Fruit fly (Drosophila melanogaster): Measurements from ENCODE around the gene LpR2.

LpR2 gene

DNA sequence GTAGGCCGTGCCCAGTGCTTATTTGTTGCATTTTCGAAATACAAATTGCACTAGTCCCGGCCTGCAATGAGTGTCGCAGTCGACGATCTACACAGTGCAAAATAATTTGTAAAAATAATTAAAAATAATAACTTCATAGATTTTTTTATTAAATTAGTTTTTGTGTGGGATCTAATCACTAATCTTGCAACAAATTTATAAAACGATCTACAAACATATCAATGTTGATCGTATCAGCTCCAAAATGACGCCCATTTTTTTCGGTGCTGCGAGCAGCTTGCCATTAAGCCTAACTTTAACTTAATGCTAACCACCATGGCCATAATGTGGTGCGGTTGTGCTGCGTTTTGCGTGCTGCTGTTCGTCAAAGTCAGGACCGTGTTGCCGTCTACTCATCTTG is 88.9 kb downstream of the LpR2 start:
- no peak for TF ChIP-seq Hnf4 (GFP tag; optimal IDR thresholded peaks at IDR 0.05)
- TF ChIP-seq pan (optimal IDR thresholded peaks at IDR 0.05), result no peak
- no peak for TF ChIP-seq N (GFP tag; optimal IDR thresholded peaks at IDR 0.05)
- peak; percentile 65 for TF ChIP-seq Sp1 (GFP tag; optimal IDR thresholded peaks at IDR 0.05)
- no peak for TF ChIP-seq Vsx2 (GFP tag; optimal IDR thresholded peaks at IDR 0.05; ENCODE audit: partially characterized antibody)
- no peak for TF ChIP-seq Dfd (GFP tag; optimal IDR thresholded peaks at IDR 0.05)
- TF ChIP-seq woc (GFP tag; optimal IDR thresholded peaks at IDR 0.05), result peak; percentile 5
- no peak for TF ChIP-seq CG9705 (GFP tag; optimal IDR thresholded peaks at IDR 0.05)
- no peak for TF ChIP-seq Jra (GFP tag; optimal IDR thresholded peaks at IDR 0.05)
- TF ChIP-seq lola (GFP tag; optimal IDR thresholded peaks at IDR 0.05), result no peak
- peak; percentile 13 for TF ChIP-seq dmrt93B (GFP tag; optimal IDR thresholded peaks at IDR 0.05)
- no peak for TF ChIP-seq sv (GFP tag; optimal IDR thresholded peaks at IDR 0.05)
- no peak for TF ChIP-seq dsf (GFP tag; optimal IDR thresholded peaks at IDR 0.05; ENCODE audit: borderline replicate concordance)
- peak; percentile 40 for TF ChIP-seq psq (GFP tag; optimal IDR thresholded peaks at IDR 0.05)
- TF ChIP-seq fru (GFP tag; optimal IDR thresholded peaks at IDR 0.05), result peak; percentile 43
- TF ChIP-seq sage (GFP tag; optimal IDR thresholded peaks at IDR 0.05), result peak; percentile 17
- TF ChIP-seq tai (GFP tag; optimal IDR thresholded peaks at IDR 0.05), result no peak
- peak; percentile 56 for TF ChIP-seq h (GFP tag; optimal IDR thresholded peaks at IDR 0.05)
- no peak for TF ChIP-seq GATAd (GFP tag; optimal IDR thresholded peaks at IDR 0.05)
- peak; percentile 42 for TF ChIP-seq OdsH (GFP tag; optimal IDR thresholded peaks at IDR 0.05)
- no peak for TF ChIP-seq CG32264 (GFP tag; optimal IDR thresholded peaks at IDR 0.05)
- no peak for TF ChIP-seq brk (GFP tag; optimal IDR thresholded peaks at IDR 0.05)
- TF ChIP-seq CrebA (GFP tag; optimal IDR thresholded peaks at IDR 0.05; ENCODE audit: borderline replicate concordance), result no peak
- TF ChIP-seq Myc (optimal IDR thresholded peaks at IDR 0.05), result no peak
- no peak for TF ChIP-seq Hr78 (GFP tag; optimal IDR thresholded peaks at IDR 0.05)
- TF ChIP-seq rgr (GFP tag; optimal IDR thresholded peaks at IDR 0.05), result peak; percentile 54
- TF ChIP-seq Mio (GFP tag; optimal IDR thresholded peaks at IDR 0.05), result no peak
- TF ChIP-seq Dif (GFP tag; optimal IDR thresholded peaks at IDR 0.05; ENCODE audit: partially characterized antibody), result no peak
- peak in 1 of 2 experiments; percentile 65 for TF ChIP-seq foxo (GFP tag; optimal IDR thresholded peaks at IDR 0.05)
- TF ChIP-seq jim (GFP tag; optimal IDR thresholded peaks at IDR 0.05), result no peak
- TF ChIP-seq HLH106 (tag; optimal IDR thresholded peaks at IDR 0.05), result peak; percentile 54
- TF ChIP-seq br (GFP tag; optimal IDR thresholded peaks at IDR 0.05), result peak; percentile 30
- TF ChIP-seq Abd-B (GFP tag; optimal IDR thresholded peaks at IDR 0.05), result no peak
- TF ChIP-seq ey (GFP tag; optimal IDR thresholded peaks at IDR 0.05), result no peak
- no peak for TF ChIP-seq usp (GFP tag; optimal IDR thresholded peaks at IDR 0.05)
- no peak for TF ChIP-seq Hr83 (GFP tag; optimal IDR thresholded peaks at IDR 0.05; ENCODE audit: poor library complexity, severe bottlenecking)
- TF ChIP-seq Rel (GFP tag; optimal IDR thresholded peaks at IDR 0.05), result no peak
- TF ChIP-seq Rel (tag; optimal IDR thresholded peaks at IDR 0.05), result no peak
- no peak for TF ChIP-seq dl (GFP tag; optimal IDR thresholded peaks at IDR 0.05; ENCODE audit: insufficient read depth in 1 of 2, partially characterized antibody in 2 of 2)

DNA sequence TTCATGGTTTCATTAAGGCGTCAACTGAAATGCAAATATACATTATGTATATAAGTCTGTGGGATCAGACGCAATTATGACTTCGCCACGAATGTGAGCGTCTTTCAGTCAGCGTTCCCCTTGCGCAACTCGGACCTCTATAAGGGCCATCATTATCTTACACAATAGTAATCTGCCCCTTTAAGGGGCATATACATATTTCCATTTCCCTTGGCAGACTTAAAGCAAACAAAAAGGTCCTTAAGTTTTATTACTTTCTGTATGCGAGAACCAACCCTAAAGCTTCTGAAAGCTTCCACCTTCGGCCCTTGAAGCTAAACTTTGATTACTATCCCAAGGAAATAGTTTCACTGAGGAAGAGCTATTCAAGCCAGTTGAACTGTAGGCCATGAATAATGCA is 89.8 kb downstream of the LpR2 start:
- TF ChIP-seq N (GFP tag; optimal IDR thresholded peaks at IDR 0.05) (no peak), CG32264 (GFP tag; optimal IDR thresholded peaks at IDR 0.05) (no peak), foxo (GFP tag; optimal IDR thresholded peaks at IDR 0.05) (no peak), tai (GFP tag; optimal IDR thresholded peaks at IDR 0.05) (no peak), fru (GFP tag; optimal IDR thresholded peaks at IDR 0.05) (no peak), jim (GFP tag; optimal IDR thresholded peaks at IDR 0.05) (no peak), Hr78 (GFP tag; optimal IDR thresholded peaks at IDR 0.05) (no peak), OdsH (GFP tag; optimal IDR thresholded peaks at IDR 0.05) (no peak), dmrt93B (GFP tag; optimal IDR thresholded peaks at IDR 0.05) (no peak), Vsx2 (GFP tag; optimal IDR thresholded peaks at IDR 0.05; ENCODE audit: partially characterized antibody) (no peak), ey (GFP tag; optimal IDR thresholded peaks at IDR 0.05) (no peak), Dif (GFP tag; optimal IDR thresholded peaks at IDR 0.05; ENCODE audit: partially characterized antibody) (no peak), brk (GFP tag; optimal IDR thresholded peaks at IDR 0.05) (no peak), br (GFP tag; optimal IDR thresholded peaks at IDR 0.05) (no peak)
